Fruit fly (Drosophila melanogaster): ENCODE results near the gene ORMDL.

ORMDL gene

DNA sequence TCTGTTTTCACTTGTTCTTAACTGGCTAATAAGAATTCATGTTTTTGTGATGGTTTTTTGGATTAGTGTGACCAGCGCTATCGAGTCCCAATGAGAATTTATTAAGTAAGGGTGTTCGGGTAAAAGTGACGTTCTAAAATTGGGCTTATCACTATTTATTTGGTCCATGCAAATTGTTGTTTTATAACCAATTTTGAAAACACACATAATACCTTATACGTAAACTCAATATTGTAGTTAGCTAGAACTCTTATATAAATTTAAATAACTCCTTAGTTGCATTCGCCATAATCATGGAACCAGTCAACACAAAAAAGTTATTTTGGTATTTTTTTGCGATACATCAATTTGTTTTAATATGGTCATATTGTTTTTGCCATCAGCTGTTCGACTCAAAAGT is 44.6 kb downstream of the ORMDL start, which contains the start of the genes Als2 and CG11248 (continued):
- TF ChIP-seq CG8924 (tag; optimal IDR thresholded peaks at IDR 0.05) = peak; percentile 91
- TF ChIP-seq Ada2b (GFP tag; IDR thresholded peaks at IDR 0.05) = peak; percentile 62
- TF ChIP-seq slp2 (GFP tag; optimal IDR thresholded peaks at IDR 0.05) = peak; percentile 64
- no peak for TF ChIP-seq cg (GFP tag; optimal IDR thresholded peaks at IDR 0.05)
- no peak for TF ChIP-seq Neu2 (GFP tag; optimal IDR thresholded peaks at IDR 0.05; ENCODE audit: borderline replicate concordance)
- peak; percentile 96 for TF ChIP-seq sens (GFP tag)
- TF ChIP-seq CG8089 (GFP tag; optimal IDR thresholded peaks at IDR 0.05) = peak; percentile 45
- peak; percentile 28 for TF ChIP-seq CG3065 (GFP tag; optimal IDR thresholded peaks at IDR 0.05)
- peak; percentile 60 for TF ChIP-seq Sry-δ (GFP tag; optimal IDR thresholded peaks at IDR 0.05)
- TF ChIP-seq CG4404 (GFP tag; IDR thresholded peaks at IDR 0.05) = peak; percentile 69
- peak; percentile 56; the same call in 1 of the 2 replicates for TF ChIP-seq H2.0 (GFP tag; IDR thresholded peaks at IDR 0.05)
- no peak for TF ChIP-seq CTCF (GFP tag; optimal IDR thresholded peaks at IDR 0.05)
- no peak for TF ChIP-seq CG13296 (GFP tag; optimal IDR thresholded peaks at IDR 0.05)
- TF ChIP-seq slou (GFP tag; optimal IDR thresholded peaks at IDR 0.05) = no peak
- TF ChIP-seq H15 (GFP tag; IDR thresholded peaks at IDR 0.05) = no peak; the same call in 2 of the 3 replicates
- peak; percentile 83 for TF ChIP-seq grau (tag; optimal IDR thresholded peaks at IDR 0.05)
- TF ChIP-seq tx (GFP tag; optimal IDR thresholded peaks at IDR 0.05) = peak; percentile 56
- TF ChIP-seq trh (GFP tag; optimal IDR thresholded peaks at IDR 0.05) = peak; percentile 24
- no peak for TF ChIP-seq bbx (GFP tag; IDR thresholded peaks at IDR 0.05; ENCODE audit: partially characterized antibody)
- 0 out of 3 replicates have a peak, but pooled peaks have one; percentile 50 for TF ChIP-seq CG7357 (GFP tag; IDR thresholded peaks at IDR 0.05)
- peak; percentile 66 for TF ChIP-seq NfI (GFP tag; optimal IDR thresholded peaks at IDR 0.05)
- no peak for TF ChIP-seq kni (GFP tag; optimal IDR thresholded peaks at IDR 0.05)
- peak; percentile 72 for TF ChIP-seq CG14441 (GFP tag; IDR thresholded peaks at IDR 0.05)
- TF ChIP-seq Dfd (GFP tag; optimal IDR thresholded peaks at IDR 0.05) = no peak
- TF ChIP-seq MTF-1 (GFP tag; optimal IDR thresholded peaks at IDR 0.05; ENCODE audit: borderline replicate concordance) = no peak
- no peak for TF ChIP-seq CG34224 (GFP tag; IDR thresholded peaks at IDR 0.05; ENCODE audit: partially characterized antibody)
- TF ChIP-seq CG14860 (GFP tag; IDR thresholded peaks at IDR 0.05; ENCODE audit: partially characterized antibody) = no peak
- peak in 1 of 2 experiments; percentile 29 for TF ChIP-seq tll (GFP tag; optimal IDR thresholded peaks at IDR 0.05)
- TF ChIP-seq CG8944 (GFP tag; optimal IDR thresholded peaks at IDR 0.05) = peak; percentile 65
- peak; percentile 81 for TF ChIP-seq CG1602 (GFP tag; optimal IDR thresholded peaks at IDR 0.05)
- TF ChIP-seq CG43689 (GFP tag; IDR thresholded peaks at IDR 0.05) = no peak
- peak; percentile 90 for TF ChIP-seq wek (GFP tag; optimal IDR thresholded peaks at IDR 0.05)
- TF ChIP-seq CG15011 (GFP tag; optimal IDR thresholded peaks at IDR 0.05) = no peak
- TF ChIP-seq tup (GFP tag; optimal IDR thresholded peaks at IDR 0.05) = no peak
- TF ChIP-seq CG13624 (GFP tag; optimal IDR thresholded peaks at IDR 0.05) = peak; percentile 69
- TF ChIP-seq CG9797 (GFP tag; optimal IDR thresholded peaks at IDR 0.05) = peak; percentile 80
- no peak for TF ChIP-seq unc-4 (GFP tag; IDR thresholded peaks at IDR 0.05; ENCODE audit: partially characterized antibody)
- TF ChIP-seq Jarid2 (GFP tag; optimal IDR thresholded peaks at IDR 0.05) = no peak
- no peak for TF ChIP-seq Opbp (GFP tag; IDR thresholded peaks at IDR 0.05; ENCODE audit: partially characterized antibody)
- TF ChIP-seq esg (GFP tag; conservative IDR thresholded peaks at IDR 0.05) = peak; percentile 62
- TF ChIP-seq ash1 (GFP tag; optimal IDR thresholded peaks at IDR 0.05) = no peak
- no peak for TF ChIP-seq Gsc (GFP tag; IDR thresholded peaks at IDR 0.05)
- TF ChIP-seq pan (optimal IDR thresholded peaks at IDR 0.05) = no peak
- no peak for TF ChIP-seq pan (GFP tag; optimal IDR thresholded peaks at IDR 0.05 in 1 of 2, IDR thresholded peaks at IDR 0.05 in 1 of 2)
- TF ChIP-seq chif (GFP tag; optimal IDR thresholded peaks at IDR 0.05) = peak; percentile 27 to 84
- TF ChIP-seq CG6854 (GFP tag; optimal IDR thresholded peaks at IDR 0.05) = no peak
- TF ChIP-seq otp (GFP tag; IDR thresholded peaks at IDR 0.05) = peak; percentile 34; the same call in 1 of the 3 replicates
- TF ChIP-seq BEAF-32 (GFP tag; optimal IDR thresholded peaks at IDR 0.05) = peak; percentile 60
- peak; percentile 69 for TF ChIP-seq Aef1 (GFP tag; IDR thresholded peaks at IDR 0.05)
- no peak for TF ChIP-seq h (optimal IDR thresholded peaks at IDR 0.05)
- TF ChIP-seq psq (GFP tag; optimal IDR thresholded peaks at IDR 0.05) = no peak
- peak; percentile 99 for TF ChIP-seq Elba2 (GFP tag; optimal IDR thresholded peaks at IDR 0.05)

Measured in whole organism, embryonic.